Worm (Caenorhabditis elegans) whole organism, L4 larva: ENCODE results near the gene mvk-1.

Experiments
- F49E8.2 ChIP-seq: sonication (generic microtip); optimal IDR thresholded peaks from 2 replicates; lab custom pipeline; 2016; ENCODE audit warnings: missing compliant biosample characterization, mild to moderate bottlenecking, missing genetic modification characterization, borderline replicate concordance
- R02D3.7 ChIP-seq: fragments of 150-350 bp; sonication (generic microtip); optimal IDR thresholded peaks from 3 replicates; lab custom pipeline; 2014; ENCODE audit warnings: missing biosample characterization, missing genetic modification characterization
- T26A8.4 ChIP-seq: fragments of 200-800 bp; sonication (Bioruptor generic); IDR thresholded peaks from 2 replicates; pipeline ENCODE4 v1.3.6; 2022; ENCODE audit warnings: missing genetic modification characterization, missing compliant biosample characterization
- Y105C5A.15 ChIP-seq: fragments of 200-800 bp; sonication (Bioruptor generic); IDR thresholded peaks from 2 replicates; pipeline ENCODE4 v1.3.6; 2022; ENCODE audit warnings: missing genetic modification characterization, missing compliant biosample characterization
- Y5F2A.4 ChIP-seq: fragments of 200-800 bp; sonication (Bioruptor generic); optimal IDR thresholded peaks from 2 replicates; lab custom pipeline; 2018; ENCODE audit warnings: mild to moderate bottlenecking, missing genetic modification characterization, missing compliant biosample characterization
- Y75B8A.6 ChIP-seq: fragments of 200-800 bp; sonication (Bioruptor generic); IDR thresholded peaks from 2 replicates; pipeline ENCODE4 v1.3.6; 2022; ENCODE audit warnings: missing genetic modification reagents, missing genetic modification characterization, missing compliant biosample characterization
- ZK337.2 ChIP-seq: fragments of 200-800 bp; sonication (Bioruptor generic); IDR thresholded peaks from 2 replicates; pipeline ENCODE4 v1.3.6; 2022; ENCODE audit warnings: missing genetic modification reagents, missing genetic modification characterization, missing compliant biosample characterization
- aly-2 ChIP-seq: sonication (generic microtip); optimal IDR thresholded peaks from 2 replicates; lab custom pipeline; 2018; ENCODE audit warnings: missing biosample characterization, missing genetic modification characterization
- attf-4 ChIP-seq: sonication (generic microtip); optimal IDR thresholded peaks from 3 replicates; lab custom pipeline; 2017; ENCODE audit warnings: missing biosample characterization, missing genetic modification characterization
- ceh-20 ChIP-seq: fragments of 200-800 bp; sonication (Bioruptor generic); IDR thresholded peaks from 2 replicates; pipeline ENCODE4 v1.3.6; 2022; ENCODE audit warnings: missing genetic modification reagents, missing genetic modification characterization, missing compliant biosample characterization
- ceh-28 ChIP-seq: fragments of 150-350 bp; optimal IDR thresholded peaks from 2 replicates; lab custom pipeline; 2014; ENCODE audit warnings: missing biosample characterization, missing genetic modification reagents, missing genetic modification characterization
- ceh-44 ChIP-seq: fragments of 200-800 bp; sonication (Bioruptor generic); IDR thresholded peaks from 2 replicates; pipeline ENCODE4 v1.3.6; 2022; ENCODE audit warnings: missing genetic modification reagents, missing genetic modification characterization, missing compliant biosample characterization
- ceh-62 ChIP-seq: sonication (generic microtip); optimal IDR thresholded peaks from 2 replicates; lab custom pipeline; 2017; ENCODE audit warnings: missing biosample characterization, missing genetic modification characterization
- ceh-82 ChIP-seq: sonication (generic microtip); optimal IDR thresholded peaks from 2 replicates; lab custom pipeline; 2017; ENCODE audit warnings: missing biosample characterization, missing genetic modification characterization
- cey-2 ChIP-seq: sonication (generic microtip); optimal IDR thresholded peaks from 3 replicates; lab custom pipeline; 2017; ENCODE audit warnings: missing genetic modification characterization, mild to moderate bottlenecking, missing compliant biosample characterization, antibody characterized with exemption, borderline replicate concordance; ENCODE audit not compliant: insufficient read depth
- daf-12 ChIP-seq: fragments of 150-350 bp; optimal IDR thresholded peaks from 2 replicates; lab custom pipeline; 2014; ENCODE audit warnings: missing biosample characterization, missing genetic modification reagents, missing genetic modification characterization
- daf-16 ChIP-seq, 3 experiments: sonication (generic microtip); optimal IDR thresholded peaks; 2 replicates each; lab custom pipeline; 2016 to 2017; ENCODE audit warnings: missing genetic modification characterization in 3 of 3, missing genetic modification reagents in 3 of 3, mild to moderate bottlenecking in 2 of 3, missing compliant biosample characterization in 2 of 3, missing biosample characterization in 1 of 3, moderate library complexity in 1 of 3
- daf-19 ChIP-seq: fragments of 200-800 bp; sonication (Bioruptor generic); conservative IDR thresholded peaks from 2 replicates; pipeline ENCODE4 v1.3.6; 2022; ENCODE audit warnings: missing genetic modification characterization, missing compliant biosample characterization
- dmd-6 ChIP-seq: fragments of 200-800 bp; sonication (Bioruptor generic); IDR thresholded peaks from 2 replicates; pipeline ENCODE4 v1.3.6; 2022; ENCODE audit warnings: missing genetic modification reagents, missing genetic modification characterization, missing compliant biosample characterization
- dmd-8 ChIP-seq: fragments of 200-800 bp; sonication (Bioruptor generic); IDR thresholded peaks from 2 replicates; pipeline ENCODE4 v1.3.6; 2022; ENCODE audit warnings: missing genetic modification characterization, missing compliant biosample characterization
- fkh-10 ChIP-seq: fragments of 150-350 bp; optimal IDR thresholded peaks from 2 replicates; lab custom pipeline; 2014; ENCODE audit warnings: missing biosample characterization, missing genetic modification reagents, missing genetic modification characterization
- fos-1 ChIP-seq: fragments of 150-350 bp; optimal IDR thresholded peaks from 2 replicates; lab custom pipeline; 2014; ENCODE audit warnings: missing biosample characterization, missing genetic modification characterization
- gei-8 ChIP-seq: fragments of 200-800 bp; sonication (Bioruptor generic); optimal IDR thresholded peaks from 2 replicates; lab custom pipeline; 2018; ENCODE audit warnings: mild to moderate bottlenecking, missing genetic modification characterization, missing compliant biosample characterization
- hlh-11 ChIP-seq: fragments of 200-800 bp; sonication (Bioruptor generic); optimal IDR thresholded peaks from 2 replicates; lab custom pipeline; 2018; ENCODE audit warnings: mild to moderate bottlenecking, missing genetic modification characterization, missing compliant biosample characterization
- lim-7 ChIP-seq: fragments of 200-800 bp; sonication (Bioruptor generic); IDR thresholded peaks from 2 replicates; pipeline ENCODE4 v1.3.6; 2022; ENCODE audit warnings: missing genetic modification characterization, missing compliant biosample characterization
- lin-29 ChIP-seq: fragments of 200-800 bp; sonication (Bioruptor generic); IDR thresholded peaks from 2 replicates; pipeline ENCODE4 v1.3.6; 2022; ENCODE audit warnings: missing genetic modification reagents, missing genetic modification characterization, missing compliant biosample characterization
- nhr-25 ChIP-seq: sonication (generic microtip); optimal IDR thresholded peaks from 2 replicates; lab custom pipeline; 2017; ENCODE audit warnings: missing genetic modification characterization, mild to moderate bottlenecking, missing compliant biosample characterization, antibody characterized with exemption, moderate library complexity, borderline replicate concordance; ENCODE audit not compliant: insufficient read depth
- pha-4 ChIP-seq, 2 experiments: fragments of 150-350 bp in 1 of 2; fragments of 200-800 bp in 1 of 2; sonication (Bioruptor generic) in 1 of 2; IDR thresholded peaks in 1 of 2; optimal IDR thresholded peaks in 1 of 2; 2 replicates each; pipeline versions ENCODE4 v1.3.6 to Lab custom; 2014 to 2022; ENCODE audit warnings: missing genetic modification characterization in 2 of 2, missing genetic modification reagents in 2 of 2, missing biosample characterization in 1 of 2, missing compliant biosample characterization in 1 of 2
- php-3 ChIP-seq: fragments of 200-800 bp; sonication (Bioruptor generic); IDR thresholded peaks from 2 replicates; pipeline ENCODE4 v1.3.6; 2022; ENCODE audit warnings: missing genetic modification reagents, missing genetic modification characterization, missing compliant biosample characterization
- pqm-1 ChIP-seq: sonication (generic microtip); optimal IDR thresholded peaks from 2 replicates; lab custom pipeline; 2017; ENCODE audit warnings: missing biosample characterization, missing genetic modification characterization
- set-16 ChIP-seq: fragments of 200-800 bp; sonication (Bioruptor generic); IDR thresholded peaks from 2 replicates; pipeline ENCODE4 v1.3.6; 2022; ENCODE audit warnings: missing genetic modification reagents, missing genetic modification characterization, missing compliant biosample characterization
- snpc-1.2 ChIP-seq: fragments of 200-800 bp; sonication (Bioruptor generic); IDR thresholded peaks from 2 replicates; pipeline ENCODE4 v1.3.6; 2022; ENCODE audit warnings: missing genetic modification reagents, missing genetic modification characterization, missing compliant biosample characterization
- snpc-4 ChIP-seq: fragments of 150-350 bp; optimal IDR thresholded peaks from 2 replicates; lab custom pipeline; 2014; ENCODE audit warnings: missing biosample characterization, missing genetic modification characterization
- spr-1 ChIP-seq: sonication (generic microtip); optimal IDR thresholded peaks from 2 replicates; lab custom pipeline; 2016; ENCODE audit warnings: mild to moderate bottlenecking, missing genetic modification characterization, missing compliant biosample characterization
- unc-39 ChIP-seq: sonication (generic microtip); optimal IDR thresholded peaks from 2 replicates; lab custom pipeline; 2017; ENCODE audit warnings: missing biosample characterization, missing genetic modification characterization
- unc-62 ChIP-seq, 3 experiments: fragments of 150-350 bp in 1 of 3; sonication (generic microtip); optimal IDR thresholded peaks in 2 of 3; peaks in 1 of 3; 1 replicate in 1 of 3; 2 replicates in 2 of 3; lab custom pipeline; 2014 to 2017; ENCODE audit warnings: missing biosample characterization in 3 of 3, missing genetic modification characterization in 3 of 3, missing genetic modification reagents in 3 of 3, missing genotype in 1 of 3
- vab-7 ChIP-seq: fragments of 200-800 bp; sonication (Bioruptor generic); IDR thresholded peaks from 2 replicates; pipeline ENCODE4 v1.3.6; 2022; ENCODE audit warnings: missing genetic modification reagents, missing genetic modification characterization, missing compliant biosample characterization
- zag-1 ChIP-seq: fragments of 150-350 bp; optimal IDR thresholded peaks from 2 replicates; lab custom pipeline; 2014; ENCODE audit warnings: missing biosample characterization, missing genetic modification characterization
- zfp-2 ChIP-seq: sonication (generic microtip); optimal IDR thresholded peaks from 2 replicates; lab custom pipeline; 2016; ENCODE audit warnings: mild to moderate bottlenecking, missing genetic modification characterization, missing compliant biosample characterization
- zfp-3 ChIP-seq: fragments of 200-800 bp; sonication (Bioruptor generic); conservative IDR thresholded peaks from 2 replicates; pipeline ENCODE4 v1.3.6; 2022; ENCODE audit warnings: missing genetic modification reagents, missing genetic modification characterization, missing compliant biosample characterization
- zip-11 ChIP-seq: fragments of 200-800 bp; sonication (Bioruptor generic); IDR thresholded peaks from 2 replicates; pipeline ENCODE4 v1.3.6; 2022; ENCODE audit warnings: missing genetic modification characterization, missing compliant biosample characterization
- zip-2 ChIP-seq: fragments of 150-350 bp; optimal IDR thresholded peaks from 2 replicates; lab custom pipeline; 2014; ENCODE audit warnings: missing biosample characterization, missing genetic modification characterization
- ztf-11 ChIP-seq: fragments of 150-350 bp; optimal IDR thresholded peaks from 2 replicates; lab custom pipeline; 2014; ENCODE audit warnings: missing biosample characterization, missing genetic modification characterization

mvk-1 gene

ce11 chrIII:6158642-6159475 is 22.8 kb upstream of the mvk-1 start, which contains the start of gene nfm-1 (continued):
- TF ChIP-seq T26A8.4 (GFP tag; lab: Robert Waterston, UW) = peak; percentile 63; the same call in 1 of the 2 replicates
- no peak for TF ChIP-seq ceh-62
- no peak for TF ChIP-seq Y75B8A.6
- TF ChIP-seq vab-7 (GFP tag; lab: Robert Waterston, UW) = peak; percentile 77
- TF ChIP-seq fkh-10 (GFP tag; lab: Kevin White, UChicago) = peak; percentile 43
- TF ChIP-seq snpc-1.2 (GFP tag; lab: Robert Waterston, UW) = peak; percentile 79
- TF ChIP-seq unc-62 (GFP tag; optimal IDR thresholded peaks at IDR 0.05 in 1 of 2; lab: Kevin White, UChicago) = peak in 1 of 2 experiments; percentile 84
- TF ChIP-seq unc-62 (tag; optimal IDR thresholded peaks at IDR 0.05; lab: Kevin White, UChicago) = no peak
- no peak for TF ChIP-seq ztf-11 (tag; lab: Kevin White, UChicago)
- no peak for TF ChIP-seq cey-2 (tag; lab: Kevin White, UChicago)
- TF ChIP-seq zag-1 (tag; lab: Kevin White, UChicago) = no peak
- no peak for TF ChIP-seq R02D3.7 (tag; lab: Kevin White, UChicago)
- TF ChIP-seq dmd-6 = peak; percentile 87
- no peak for TF ChIP-seq set-16 (GFP tag; lab: Robert Waterston, UW)
- TF ChIP-seq daf-19 = peak; percentile 88
- TF ChIP-seq ceh-20 (GFP tag; lab: Robert Waterston, UW) = peak; percentile 14; the same call in 1 of the 2 replicates
- no peak for TF ChIP-seq ceh-28
- no peak for TF ChIP-seq ZK337.2
- TF ChIP-seq daf-12 (tag; lab: Kevin White, UChicago) = no peak
- peak; percentile 65 for TF ChIP-seq gei-8 (GFP tag; lab: Kevin White, UChicago)
- peak; percentile 85 for TF ChIP-seq pqm-1 (tag; lab: Kevin White, UChicago)
- TF ChIP-seq Y5F2A.4 (GFP tag; lab: Kevin White, UChicago) = peak; percentile 32
- TF ChIP-seq zip-2 (tag; lab: Kevin White, UChicago) = no peak
- peak; percentile 67 for TF ChIP-seq spr-1 (tag; lab: Kevin White, UChicago)
- TF ChIP-seq pha-4 (GFP tag; IDR thresholded peaks at IDR 0.05; lab: Robert Waterston, UW) = peak; percentile 72; the same call in 1 of the 2 replicates
- TF ChIP-seq pha-4 (tag; optimal IDR thresholded peaks at IDR 0.05; lab: Kevin White, UChicago) = no peak
- TF ChIP-seq fos-1 (tag; lab: Kevin White, UChicago) = no peak

- TF ChIP-seq hlh-11 (peak; percentile 30), Y105C5A.15 (GFP tag; lab: Robert Waterston, UW) (no peak), lin-29 (GFP tag; lab: Robert Waterston, UW) (no peak), daf-16 (GFP tag; optimal IDR thresholded peaks at IDR 0.05; lab: Kevin White, UChicago) (peak in 1 of 2 experiments; percentile 56), daf-16 (tag; optimal IDR thresholded peaks at IDR 0.05; lab: Kevin White, UChicago) (no peak), set-16 (GFP tag; lab: Robert Waterston, UW) (peak; percentile 45; the same call in 1 of the 2 replicates), lim-7 (GFP tag; lab: Robert Waterston, UW) (peak; percentile 16; the same call in 1 of the 2 replicates)
- TF ChIP-seq, all 104 proteins: peak for 4
These were observed 21.7 kb upstream of the mvk-1 start, which contains the start of gene anmt-2 for ce11 chrIII:6157708-6158321. TSS of gene anmt-2 (minus strand) at chrIII:6157758.

- TF ChIP-seq ceh-82 (tag; lab: Kevin White, UChicago) (no peak), F49E8.2 (tag; lab: Kevin White, UChicago) (no peak), lim-7 (GFP tag; lab: Robert Waterston, UW) (no peak), unc-39 (no peak), spr-1 (tag; lab: Kevin White, UChicago) (no peak), zfp-2 (tag; lab: Kevin White, UChicago) (no peak), ceh-28 (no peak), php-3 (GFP tag; lab: Robert Waterston, UW) (no peak), zip-11 (GFP tag; lab: Robert Waterston, UW) (no peak), aly-2 (no peak), ceh-44 (GFP tag; lab: Robert Waterston, UW) (no peak), nhr-25 (tag; lab: Kevin White, UChicago) (no peak), zag-1 (tag; lab: Kevin White, UChicago) (no peak), ztf-11 (tag; lab: Kevin White, UChicago) (no peak), zfp-3 (GFP tag; lab: Robert Waterston, UW) (no peak), dmd-8 (no peak), attf-4 (tag; lab: Kevin White, UChicago) (no peak), snpc-4 (tag; lab: Kevin White, UChicago) (no peak)
These were observed 19.7 kb upstream of the mvk-1 start for ce11 chrIII:6155787-6156186.
